Worm (Caenorhabditis elegans): ENCODE results near the gene M88.3.
A peak's percentile ranks its signal among the peaks of the same experiment; 100 is the strongest.

The M88.3 gene

DNA sequence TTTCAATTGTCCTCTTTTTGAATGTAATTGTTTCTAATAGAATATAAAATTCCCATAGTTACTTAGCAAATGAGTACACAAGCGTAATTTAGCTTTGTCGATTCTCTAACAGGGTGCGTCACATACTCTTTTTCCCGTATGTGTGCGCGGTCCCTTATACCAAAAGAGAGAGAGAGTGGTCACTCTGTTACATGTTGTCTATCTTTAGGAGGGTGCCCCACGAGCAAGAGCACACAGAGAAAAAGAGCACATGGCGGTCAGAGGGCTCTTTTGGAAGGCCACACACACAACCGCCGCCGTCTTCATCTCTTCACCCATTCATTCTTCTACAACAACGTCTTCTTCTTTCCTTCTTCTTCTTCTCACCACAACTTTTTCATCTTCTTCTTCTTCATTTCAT, 30.9 kb downstream of the M88.3 start:
- no peak for TF ChIP-seq mep-1 (tag; optimal IDR thresholded peaks at IDR 0.05)
- peak in 1 of 3 experiments; percentile 22 for TF ChIP-seq ceh-82 (tag; optimal IDR thresholded peaks at IDR 0.05)
- TF ChIP-seq nhr-47 (tag; optimal IDR thresholded peaks at IDR 0.05) = no peak
- no peak for TF ChIP-seq fos-1 (tag; optimal IDR thresholded peaks at IDR 0.05)
- no peak for TF ChIP-seq sox-4 (tag; optimal IDR thresholded peaks at IDR 0.05)
- peak; percentile 15; the same call in 1 of the 2 replicates for TF ChIP-seq isw-1 (GFP tag; IDR thresholded peaks at IDR 0.05)
- TF ChIP-seq lin-14 (GFP tag; optimal IDR thresholded peaks at IDR 0.05) = peak; percentile 81
- peak; percentile 1 for TF ChIP-seq swsn-7 (tag; optimal IDR thresholded peaks at IDR 0.05)
- TF ChIP-seq mdl-1 (tag; optimal IDR thresholded peaks at IDR 0.05) = peak in 1 of 2 experiments; percentile 2
- TF ChIP-seq lin-35 (GFP tag; optimal IDR thresholded peaks at IDR 0.05) = no peak
- no peak for TF ChIP-seq efl-3 (GFP tag; optimal IDR thresholded peaks at IDR 0.05)
- no peak for TF ChIP-seq ztf-11 (tag; optimal IDR thresholded peaks at IDR 0.05)
- TF ChIP-seq egl-27 (tag; optimal IDR thresholded peaks at IDR 0.05) = no peak
- peak in 1 of 2 experiments; percentile 30 for TF ChIP-seq lsy-2 (tag; optimal IDR thresholded peaks at IDR 0.05)
- no peak for TF ChIP-seq pqm-1 (tag; optimal IDR thresholded peaks at IDR 0.05)
- TF ChIP-seq nhr-71 (tag; optimal IDR thresholded peaks at IDR 0.05) = peak; percentile 17
- peak; percentile 31 for TF ChIP-seq fkh-8 (tag; optimal IDR thresholded peaks at IDR 0.05)
- TF ChIP-seq ceh-88 (GFP tag; IDR thresholded peaks at IDR 0.05) = no peak
- no peak for TF ChIP-seq zip-4 (GFP tag; optimal IDR thresholded peaks at IDR 0.05)
- no peak for TF ChIP-seq C16A3.4 (tag; optimal IDR thresholded peaks at IDR 0.05)
- no peak for TF ChIP-seq lin-13 (GFP tag; optimal IDR thresholded peaks at IDR 0.05)

DNA sequence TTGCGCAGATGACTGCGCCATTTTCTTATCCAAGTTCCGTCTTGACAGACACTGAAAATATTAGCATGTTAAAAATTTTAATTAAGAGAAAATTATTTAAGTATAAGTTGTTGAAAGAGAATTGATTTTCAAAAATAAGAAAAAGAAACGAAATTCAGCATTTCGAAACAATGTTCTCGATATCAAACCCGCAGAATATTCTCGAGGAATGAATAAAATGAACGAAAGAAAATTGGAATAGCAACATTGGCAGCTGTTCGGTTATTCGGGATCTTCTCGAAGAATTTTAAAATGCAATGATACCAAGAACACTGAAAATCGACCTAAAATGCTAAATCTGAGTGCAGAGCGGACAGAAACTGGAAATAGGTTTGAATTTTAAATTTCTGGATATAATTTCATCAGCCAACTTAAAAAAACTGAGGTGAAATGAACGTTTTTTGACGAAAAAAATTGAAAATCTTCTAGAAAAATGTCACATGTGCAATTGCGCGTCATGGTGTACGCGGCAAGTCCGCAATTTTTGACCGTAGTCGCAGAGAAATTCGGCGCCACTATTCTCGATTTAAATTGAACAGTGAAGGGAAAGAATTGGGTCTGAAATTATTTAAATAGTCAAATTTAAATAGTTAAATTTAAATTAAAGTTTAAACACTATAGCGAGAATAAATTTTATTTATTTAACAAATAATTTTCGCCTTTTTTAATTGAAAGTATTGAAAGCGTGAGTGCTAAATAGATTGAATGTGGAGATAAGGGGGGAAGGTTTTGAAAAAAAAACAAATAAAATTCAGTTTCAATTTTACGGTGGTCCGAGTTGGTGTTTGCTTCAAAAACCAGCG, 36.6 kb downstream of the M88.3 start, which contains the start of the genes cct-5 and F25F2.1:
cct-5 (minus strand) TSS at position 51 of the 842 bp plus-strand sequence.
F25F2.1 (plus strand) TSS at position 792 of the 842 bp plus-strand sequence.
- TF ChIP-seq fos-1 (tag; optimal IDR thresholded peaks at IDR 0.05) (peak; percentile 9), nhr-12 (tag; optimal IDR thresholded peaks at IDR 0.05) (no peak), irx-1 (tag; optimal IDR thresholded peaks at IDR 0.05) (no peak), unc-62 (GFP tag; optimal IDR thresholded peaks at IDR 0.05) (no peak), tbx-2 (tag; optimal IDR thresholded peaks at IDR 0.05) (peak; percentile 39), nhr-85 (tag) (peak; percentile 82), C34B4.2 (tag; optimal IDR thresholded peaks at IDR 0.05) (no peak), nhr-28 (tag; optimal IDR thresholded peaks at IDR 0.05) (no peak), pag-3 (tag; optimal IDR thresholded peaks at IDR 0.05; ENCODE audit: borderline replicate concordance, insufficient read depth) (peak; percentile 21), zip-4 (GFP tag; optimal IDR thresholded peaks at IDR 0.05) (no peak), nhr-77 (tag; optimal IDR thresholded peaks at IDR 0.05) (no peak), tlp-1 (tag; optimal IDR thresholded peaks at IDR 0.05) (no peak), pqm-1 (tag; optimal IDR thresholded peaks at IDR 0.05) (no peak), isw-1 (GFP tag; IDR thresholded peaks at IDR 0.05) (peak; percentile 37; the same call in 1 of the 2 replicates), sptf-1 (tag; optimal IDR thresholded peaks at IDR 0.05) (no peak), nhr-237 (tag; optimal IDR thresholded peaks at IDR 0.05) (no peak), dpl-1 (GFP tag; optimal IDR thresholded peaks at IDR 0.05) (peak; percentile 82 to 89 (median 84)), aha-1 (tag; optimal IDR thresholded peaks at IDR 0.05) (no peak), unc-86 (tag; optimal IDR thresholded peaks at IDR 0.05) (no peak), sox-4 (tag; optimal IDR thresholded peaks at IDR 0.05) (no peak), lin-13 (GFP tag; optimal IDR thresholded peaks at IDR 0.05) (peak; percentile 40), ztf-11 (tag; optimal IDR thresholded peaks at IDR 0.05) (no peak), skn-1 (tag; optimal IDR thresholded peaks at IDR 0.05) (peak; percentile 65), xbp-1 (tag; optimal IDR thresholded peaks at IDR 0.05) (peak; percentile 39), snu-23 (GFP tag; optimal IDR thresholded peaks at IDR 0.05) (peak; percentile 80), alr-1 (tag; optimal IDR thresholded peaks at IDR 0.05; ENCODE audit: borderline replicate concordance) (no peak), lsy-2 (tag; optimal IDR thresholded peaks at IDR 0.05) (peak; percentile 80 to 96), nhr-84 (tag; optimal IDR thresholded peaks at IDR 0.05) (no peak), lin-15B (tag; optimal IDR thresholded peaks at IDR 0.05) (no peak), sup-37 (GFP tag; optimal IDR thresholded peaks at IDR 0.05) (no peak), mep-1 (tag; optimal IDR thresholded peaks at IDR 0.05) (peak; percentile 91), zag-1 (tag; optimal IDR thresholded peaks at IDR 0.05) (no peak), unc-130 (tag; optimal IDR thresholded peaks at IDR 0.05) (peak; percentile 83), nhr-47 (tag; optimal IDR thresholded peaks at IDR 0.05) (peak; percentile 61), nhr-19 (GFP tag; conservative IDR thresholded peaks at IDR 0.05) (peak; percentile 52), fkh-10 (GFP tag; optimal IDR thresholded peaks at IDR 0.05) (no peak), lin-39 (tag; optimal IDR thresholded peaks at IDR 0.05) (no peak), swsn-7 (tag; optimal IDR thresholded peaks at IDR 0.05) (peak; percentile 59)
